Fruit fly (Drosophila melanogaster) ovary, adult (tissue): Measurements from ENCODE around the gene Gk1.
A peak's percentile ranks its signal among the peaks of the same experiment; 100 is the strongest.

Experiments used
- CG17801 ChIP-seq: fragments of 200-800 bp; optimal IDR thresholded peaks from 2 replicates; lab custom pipeline; 2019; ENCODE audit warnings: missing biosample characterization, mild to moderate bottlenecking, missing genetic modification characterization, moderate library complexity; ENCODE audit not compliant: partially characterized antibody

The Gk1 gene

dm6 chr3L:205723-206284 lies at the start of gene Gk1, which contains the start of gene CG13876:
Gk1 (minus strand) TSS chr3L:205844.
CG13876 (plus strand) TSS chr3L:206134.
- TF ChIP-seq CG17801 = peak; percentile 99

DNA sequence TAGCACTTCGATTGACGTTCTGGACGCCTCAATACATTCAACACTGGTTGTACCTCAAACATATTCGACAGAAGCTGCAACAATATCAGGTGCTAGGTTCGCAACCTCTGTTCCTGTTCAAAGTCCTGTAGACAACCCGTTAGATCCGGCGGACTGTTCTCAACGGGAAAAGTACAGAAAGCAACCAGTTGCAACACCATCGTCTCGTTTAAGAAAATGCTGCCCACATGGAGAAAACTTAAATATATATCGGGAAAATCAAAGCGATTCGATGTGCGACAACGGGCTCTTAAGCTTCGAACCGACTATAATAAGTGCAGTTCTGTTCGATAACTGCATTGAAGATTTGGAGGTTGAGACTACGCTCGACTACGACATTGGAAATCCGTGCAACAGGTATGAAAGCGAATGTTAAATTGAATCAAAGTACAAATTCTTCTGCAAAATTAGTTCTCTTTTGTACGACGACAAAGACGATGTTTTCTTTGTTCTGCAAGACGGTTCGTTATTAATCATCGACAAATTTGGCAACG lies 42.6 kb upstream of the Gk1 start:
- TF ChIP-seq CG17801 = no peak

DNA sequence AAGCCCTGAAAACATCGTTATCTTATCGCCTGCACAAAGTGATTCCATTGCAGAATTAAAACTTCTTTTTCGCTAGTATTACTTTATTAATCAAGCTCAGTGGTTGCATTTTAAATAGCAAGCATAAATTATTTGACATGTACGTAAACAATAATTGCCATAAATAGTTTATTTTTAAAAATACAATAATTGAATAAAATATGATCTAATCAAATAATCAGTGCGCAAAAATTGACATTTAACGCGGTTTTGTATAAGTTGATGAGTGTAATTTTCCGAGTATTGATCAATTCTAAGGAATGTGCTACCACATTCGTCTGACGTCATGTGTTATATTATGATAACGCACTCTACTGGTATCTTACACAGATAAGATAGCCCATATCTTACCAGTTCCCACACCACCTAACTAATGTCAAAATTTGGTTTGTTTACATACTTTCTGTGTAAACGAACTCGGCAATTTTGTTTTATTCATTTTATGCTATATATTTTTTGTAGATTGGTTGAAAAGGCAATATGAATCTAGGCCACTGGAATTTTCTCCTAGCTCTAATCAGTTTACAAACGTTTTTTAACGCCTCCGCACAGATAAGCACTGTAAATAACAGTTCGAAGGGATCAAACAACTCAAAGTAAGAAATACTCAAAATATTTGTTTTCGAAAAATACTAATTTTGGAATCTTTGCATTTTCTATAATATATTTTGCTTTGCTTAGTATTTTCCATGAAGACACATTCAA lies 42.0 kb upstream of the Gk1 start, which contains the start of gene mthl14:
Gene mthl14 (plus strand): TSS at position 10 of the 744 bp plus-strand sequence.
- no peak for TF ChIP-seq CG17801

DNA sequence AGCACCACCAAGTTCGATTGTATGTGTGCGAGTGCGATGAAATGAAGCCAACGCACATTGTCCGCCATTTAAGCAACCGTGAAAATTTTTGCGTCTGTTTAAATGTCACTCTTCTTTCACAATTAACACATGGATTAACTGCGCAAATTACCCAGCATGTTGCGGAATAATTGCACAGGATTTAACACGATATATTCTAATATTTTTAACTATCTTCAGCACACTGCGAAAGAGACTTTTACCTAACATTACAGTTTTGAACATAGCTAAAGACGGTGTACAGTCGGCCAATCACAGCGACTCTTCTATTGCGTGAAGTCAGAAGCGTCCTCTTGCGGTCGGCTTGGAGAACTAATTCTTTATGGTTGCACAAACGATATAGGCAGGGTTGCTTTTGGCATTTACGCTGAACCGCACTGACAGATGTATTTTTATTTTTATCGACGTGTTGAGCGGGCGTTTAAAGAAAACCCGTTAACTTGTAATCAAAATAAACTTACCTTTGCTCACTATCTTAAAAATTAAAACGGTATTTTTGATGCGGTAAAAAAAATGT lies 41.1 kb upstream of the Gk1 start:
- peak; percentile 37 for TF ChIP-seq CG17801

dm6 chr3L:234337-234736 lies 28.7 kb upstream of the Gk1 start:
- TF ChIP-seq CG17801 = no peak

DNA sequence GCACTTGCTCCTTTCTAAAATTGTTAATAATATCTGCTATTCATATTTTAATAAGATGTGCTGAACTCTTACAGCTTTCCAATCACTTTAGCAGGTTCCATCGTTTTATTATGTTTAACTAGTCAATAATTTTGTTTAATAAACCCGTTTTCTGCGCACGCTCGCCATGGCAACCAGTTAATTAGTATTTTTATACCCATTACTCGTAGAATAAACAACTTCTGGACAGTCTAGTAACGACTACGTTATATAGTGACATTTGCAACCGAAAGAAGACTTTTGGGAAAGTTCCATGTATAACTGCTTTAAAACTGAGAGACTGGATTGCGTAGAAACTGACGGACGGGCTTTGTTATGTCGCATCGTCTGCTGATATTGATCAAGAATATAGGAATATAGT lies 27.6 kb upstream of the Gk1 start, which contains the start of gene CG34453:
Gene CG34453 (minus strand): TSS at position 101 of the 400 bp plus-strand sequence.
- TF ChIP-seq CG17801 = no peak

DNA sequence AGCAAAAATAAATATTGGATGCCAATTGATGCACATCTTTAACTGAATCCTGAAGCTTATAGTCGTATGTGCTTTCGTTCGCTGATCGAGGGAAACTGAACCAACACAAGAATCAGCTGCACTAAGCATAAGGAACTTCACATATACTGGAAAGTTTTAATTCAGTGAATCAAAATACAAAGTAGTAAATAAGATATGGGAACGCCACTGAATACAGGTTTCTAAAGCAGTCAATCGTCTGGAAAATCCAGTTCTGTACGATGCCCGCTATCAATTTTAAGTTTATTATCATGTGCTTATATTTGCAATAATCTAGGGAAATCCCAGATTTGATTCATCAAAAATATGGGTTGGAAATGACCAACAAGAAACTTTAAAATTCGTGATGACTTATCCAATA lies 26.6 kb upstream of the Gk1 start, which contains the start of gene CG34454:
Gene CG34454 (minus strand): TSS at position 84 of the 400 bp plus-strand sequence.
- TF ChIP-seq CG17801 = no peak

DNA sequence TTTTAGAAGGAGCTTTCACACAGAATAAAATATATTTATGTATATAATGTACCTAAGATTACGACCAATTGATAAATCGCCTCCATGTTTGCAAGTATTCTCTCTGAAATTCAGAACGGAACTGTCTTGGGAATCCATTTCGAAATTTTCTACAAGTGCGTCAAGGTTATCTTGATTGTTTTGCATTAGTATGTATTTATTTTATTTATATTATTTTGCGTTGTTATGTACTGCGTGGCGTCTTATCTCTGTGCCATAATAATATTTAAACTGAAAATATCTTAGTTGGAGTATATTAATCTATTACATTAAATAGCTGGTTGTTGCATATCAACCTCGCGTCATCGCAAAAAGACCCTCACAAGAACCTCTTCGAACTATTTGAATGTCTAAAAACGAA lies 25.9 kb upstream of the Gk1 start, which contains the start of gene CG42846:
Gene CG42846 (minus strand): TSS at position 101 of the 400 bp plus-strand sequence.
- TF ChIP-seq CG17801 = no peak

- no peak for TF ChIP-seq CG17801
Measured at dm6 chr3L:225120-225519, 19.5 kb upstream of the Gk1 start.

dm6 chr3L:224004-224951 lies 18.6 kb upstream of the Gk1 start:
- no peak for TF ChIP-seq CG17801

- TF ChIP-seq CG17801 = peak; percentile 29
Measured at dm6 chr3L:223019-223902, 17.6 kb upstream of the Gk1 start, which contains the start of the genes pyx and CG33229. pyx (minus strand) TSS chr3L:223069. CG33229 (plus strand) TSS chr3L:223852.

DNA sequence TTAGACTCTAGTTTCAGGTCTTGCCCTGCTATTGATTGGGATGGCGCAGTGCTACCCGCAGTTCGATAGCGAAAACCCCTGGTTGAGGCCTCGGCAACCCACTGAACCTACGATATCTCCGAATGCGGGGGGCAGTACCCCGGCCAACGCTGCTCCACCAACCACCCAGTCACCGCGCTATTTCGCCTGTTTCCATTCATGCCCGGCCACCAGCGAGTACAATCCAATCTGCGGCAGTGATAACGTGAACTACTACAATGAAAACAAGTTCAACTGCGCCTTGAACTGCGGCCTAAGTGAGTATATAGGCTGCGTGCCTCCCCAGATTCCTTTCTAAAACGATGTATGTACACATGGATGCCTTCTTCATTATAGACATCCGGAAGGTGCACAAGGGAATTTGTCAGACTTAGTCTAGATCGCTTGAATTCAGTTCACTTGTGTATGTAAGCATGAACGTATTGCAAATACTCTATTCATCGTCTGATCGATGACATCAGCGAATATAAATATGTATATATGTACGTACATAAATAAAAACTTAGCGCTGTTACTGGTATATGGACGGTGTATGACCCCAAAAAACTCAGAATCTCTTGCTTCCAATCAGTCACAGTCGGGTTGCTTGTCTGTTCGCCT lies 12.0 kb upstream of the Gk1 start, which contains the start of gene CG13877:
Gene CG13877 (plus strand): TSS at position 589 of the 639 bp plus-strand sequence.
- TF ChIP-seq CG17801 = no peak

DNA sequence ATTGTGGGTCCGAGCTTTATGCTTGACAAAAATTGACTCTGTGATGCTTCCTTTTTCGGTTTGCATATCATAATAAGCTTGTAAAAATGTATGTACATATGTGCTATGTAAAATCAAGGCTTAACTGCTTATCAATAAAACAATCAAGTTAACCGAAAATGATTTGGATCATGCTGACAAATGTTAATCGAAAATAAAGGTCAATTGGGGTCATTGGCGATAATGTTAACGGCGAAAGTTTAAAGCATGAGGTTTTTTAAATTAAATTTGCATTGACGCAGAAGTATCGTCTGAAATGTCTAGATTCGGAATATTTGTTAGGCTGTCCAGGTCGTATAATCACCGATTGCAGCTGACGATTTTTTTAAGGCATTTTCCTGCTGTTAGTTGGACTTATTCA lies 10.7 kb upstream of the Gk1 start, which contains the start of gene Kaz1-ORFB:
Gene Kaz1-ORFB (plus strand): TSS at position 301 of the 400 bp plus-strand sequence.
- TF ChIP-seq CG17801 = no peak

- peak; percentile 11 for TF ChIP-seq CG17801
Measured at dm6 chr3L:212520-212919, 6.9 kb upstream of the Gk1 start, which contains the start of the genes thoc7 and Dis3l2. thoc7 (minus strand) TSS chr3L:212687. Dis3l2 (plus strand) TSS chr3L:212709.
